Fruit fly (Drosophila melanogaster): ENCODE data around the gene Wdr24.
A peak's percentile ranks its signal among the peaks of the same experiment; 100 is the strongest.

The Wdr24 gene

DNA sequence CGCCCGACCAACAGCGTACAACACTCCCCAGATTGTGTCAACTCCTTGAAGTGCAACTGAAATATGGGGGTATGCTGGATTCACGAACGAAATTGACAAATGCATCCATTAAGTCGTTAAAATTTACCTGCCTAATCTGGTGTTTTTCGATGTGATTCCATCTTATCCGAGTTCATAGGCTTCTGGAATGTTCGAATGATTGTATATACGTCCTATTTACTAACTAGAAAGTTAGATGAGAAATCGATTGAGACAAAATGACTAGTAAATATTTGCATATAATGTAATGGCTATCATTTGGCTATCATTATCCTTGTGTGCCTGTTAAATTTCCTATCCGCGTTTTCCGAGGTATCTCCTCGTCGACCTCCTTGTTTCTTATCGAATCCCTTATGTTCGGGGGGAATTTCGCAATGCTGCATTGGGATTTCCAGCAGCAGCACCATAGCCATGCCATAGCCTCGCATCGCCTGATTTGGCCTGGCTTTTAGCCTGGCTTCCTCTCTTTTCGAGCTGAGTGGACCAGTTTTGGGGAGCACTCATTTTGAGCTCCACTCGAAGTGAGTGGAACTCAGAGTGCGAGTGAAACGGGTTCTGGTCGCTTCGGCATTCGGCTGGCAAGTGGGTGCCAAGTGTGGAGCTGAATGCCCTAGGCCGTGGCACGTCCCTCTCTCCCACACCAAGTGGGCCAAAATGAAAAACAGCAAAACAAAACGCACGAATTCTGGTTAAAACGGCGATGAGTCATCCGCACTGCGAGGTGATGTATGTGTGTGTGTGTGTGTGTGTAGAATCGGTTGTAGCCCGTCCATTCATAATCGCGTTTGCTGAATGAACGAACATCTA lies 33.5 kb upstream of the Wdr24 start (continued):
- peak; percentile 41; the same call in 1 of the 2 replicates for TF ChIP-seq tna (GFP tag; IDR thresholded peaks at IDR 0.05; ENCODE audit: partially characterized antibody)
- TF ChIP-seq nmo (GFP tag; optimal IDR thresholded peaks at IDR 0.05): no peak
- TF ChIP-seq HLH54F (GFP tag; optimal IDR thresholded peaks at IDR 0.05): no peak
- no peak for TF ChIP-seq pb (GFP tag; optimal IDR thresholded peaks at IDR 0.05)
- TF ChIP-seq cwo (GFP tag; optimal IDR thresholded peaks at IDR 0.05): peak; percentile 65
- no peak for TF ChIP-seq CG2712 (tag; optimal IDR thresholded peaks at IDR 0.05)
- peak; percentile 69 for TF ChIP-seq CG12769 (tag; optimal IDR thresholded peaks at IDR 0.05)
- no peak for TF ChIP-seq cas (GFP tag; IDR thresholded peaks at IDR 0.05)
- no peak for TF ChIP-seq CG2120 (GFP tag; optimal IDR thresholded peaks at IDR 0.05)
- peak; percentile 44 for TF ChIP-seq cg (GFP tag; optimal IDR thresholded peaks at IDR 0.05)
- TF ChIP-seq CG14965 (GFP tag; optimal IDR thresholded peaks at IDR 0.05; ENCODE audit: borderline replicate concordance): no peak
- peak; percentile 96 for TF ChIP-seq kay (GFP tag; optimal IDR thresholded peaks at IDR 0.05)
- TF ChIP-seq Nf-YC (tag; optimal IDR thresholded peaks at IDR 0.05): peak; percentile 5
- TF ChIP-seq CG7987 (GFP tag; optimal IDR thresholded peaks at IDR 0.05): no peak
- TF ChIP-seq CG7372 (GFP tag; IDR thresholded peaks at IDR 0.05): no peak
- TF ChIP-seq seq (GFP tag; IDR thresholded peaks at IDR 0.05): no peak
- TF ChIP-seq wdn (GFP tag; IDR thresholded peaks at IDR 0.05): no peak
- peak; percentile 95; the same call in 3 of the 4 replicates for TF ChIP-seq chinmo (GFP tag; IDR thresholded peaks at IDR 0.05; ENCODE audit: partially characterized antibody)
- TF ChIP-seq CG7963 (GFP tag; IDR thresholded peaks at IDR 0.05; ENCODE audit: partially characterized antibody): no peak
- peak; percentile 58; the same call in 1 of the 3 replicates for TF ChIP-seq CG6175 (GFP tag; IDR thresholded peaks at IDR 0.05)
- no peak for TF ChIP-seq CG15011 (GFP tag; optimal IDR thresholded peaks at IDR 0.05)
- no peak for TF ChIP-seq zfh1 (GFP tag; IDR thresholded peaks at IDR 0.05)
- no peak for TF ChIP-seq Bdp1 (GFP tag; optimal IDR thresholded peaks at IDR 0.05)
- TF ChIP-seq CG10321 (GFP tag; IDR thresholded peaks at IDR 0.05): no peak
- no peak for TF ChIP-seq Mad (GFP tag; optimal IDR thresholded peaks at IDR 0.05)
- no peak for TF ChIP-seq CG17612 (GFP tag; IDR thresholded peaks at IDR 0.05)
- TF ChIP-seq sr (GFP tag; IDR thresholded peaks at IDR 0.05): 0 out of 3 replicates have a peak, but pooled peaks have one; percentile 21
- no peak for TF ChIP-seq corto (GFP tag; optimal IDR thresholded peaks at IDR 0.05)
- TF ChIP-seq nom (GFP tag; optimal IDR thresholded peaks at IDR 0.05): no peak
- no peak for TF ChIP-seq Nf-YA (GFP tag; IDR thresholded peaks at IDR 0.05)
- peak; percentile 49; the same call in 1 of the 2 replicates for TF ChIP-seq rib (GFP tag; IDR thresholded peaks at IDR 0.05)
- TF ChIP-seq CG11696 (GFP tag; IDR thresholded peaks at IDR 0.05): no peak
- peak; percentile 54 for TF ChIP-seq Deaf1 (tag; optimal IDR thresholded peaks at IDR 0.05)
- no peak for TF ChIP-seq sens (GFP tag)
- TF ChIP-seq bbx (GFP tag; IDR thresholded peaks at IDR 0.05; ENCODE audit: partially characterized antibody): peak; percentile 60; the same call in 1 of the 2 replicates
- TF ChIP-seq Optix (GFP tag; IDR thresholded peaks at IDR 0.05): no peak
- no peak for TF ChIP-seq p53 (GFP tag; optimal IDR thresholded peaks at IDR 0.05)
- TF ChIP-seq CG3065 (GFP tag; optimal IDR thresholded peaks at IDR 0.05): no peak

DNA sequence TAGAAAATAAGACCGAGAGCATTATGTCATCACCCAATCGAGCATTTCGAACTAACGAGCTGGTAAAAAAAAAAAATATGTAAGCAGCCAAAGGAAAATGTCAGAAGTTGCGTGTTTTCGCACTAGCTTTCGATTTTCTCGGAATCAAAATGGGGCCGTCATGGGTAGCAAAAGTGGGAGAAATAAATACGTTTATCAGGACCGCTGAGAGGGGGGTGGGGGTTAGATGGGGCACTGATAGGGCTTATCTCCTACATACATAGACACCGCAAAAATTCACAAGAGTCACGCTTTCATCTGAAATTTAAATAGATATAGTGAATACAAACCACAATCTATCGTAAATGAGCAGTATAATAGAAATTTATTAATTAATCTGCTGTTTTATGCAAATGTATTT lies 32.3 kb upstream of the Wdr24 start:
- TF ChIP-seq exex (tag; optimal IDR thresholded peaks at IDR 0.05) (peak; percentile 33), ato (GFP tag; IDR thresholded peaks at IDR 0.05; ENCODE audit: partially characterized antibody) (no peak), grn (GFP tag; optimal IDR thresholded peaks at IDR 0.05) (peak; percentile 52), Pdp1 (GFP tag; optimal IDR thresholded peaks at IDR 0.05) (peak in 1 of 2 experiments; percentile 70), crol (GFP tag; IDR thresholded peaks at IDR 0.05) (peak; percentile 65), Hr39 (optimal IDR thresholded peaks at IDR 0.05) (no peak), vvl (GFP tag; IDR thresholded peaks at IDR 0.05) (0 out of 2 replicates have a peak, but pooled peaks have one; percentile 6)
